Worm (Caenorhabditis elegans) whole organism, mixed stage, embryonic: ENCODE measurements around the gene T25D10.1.

Source experiments
- M03D4.4 ChIP-seq: sonication (generic microtip); optimal IDR thresholded peaks from 2 replicates; lab custom pipeline; 2017; ENCODE audit warnings: mild to moderate bottlenecking, missing genetic modification characterization, missing compliant biosample characterization
- bed-3 ChIP-seq: fragments of 200-800 bp; sonication (Bioruptor generic); optimal IDR thresholded peaks from 3 replicates; lab custom pipeline; 2018; ENCODE audit warnings: mild to moderate bottlenecking, missing genetic modification characterization, moderate library complexity, missing compliant biosample characterization
- blmp-1 ChIP-seq: fragments of 150-350 bp; optimal IDR thresholded peaks from 2 replicates; lab custom pipeline; 2014; ENCODE audit warnings: missing biosample characterization, missing genetic modification characterization
- ceh-39 ChIP-seq: fragments of 150-350 bp; optimal IDR thresholded peaks from 2 replicates; lab custom pipeline; 2014; ENCODE audit warnings: missing biosample characterization, missing genetic modification characterization
- ceh-43 ChIP-seq: fragments of 200-800 bp; sonication (Bioruptor generic); optimal IDR thresholded peaks from 2 replicates; lab custom pipeline; 2018; ENCODE audit warnings: mild to moderate bottlenecking, missing genetic modification characterization, moderate library complexity, missing compliant biosample characterization
- ceh-83 ChIP-seq: fragments of 200-800 bp; sonication (Bioruptor generic); optimal IDR thresholded peaks from 2 replicates; lab custom pipeline; 2018; ENCODE audit warnings: mild to moderate bottlenecking, missing genetic modification characterization, missing compliant biosample characterization
- ces-1 ChIP-seq: fragments of 150-350 bp; optimal IDR thresholded peaks from 2 replicates; lab custom pipeline; 2014; ENCODE audit warnings: missing biosample characterization, missing genetic modification reagents, missing genetic modification characterization
- cnd-1 ChIP-seq: fragments of 200-800 bp; sonication (Bioruptor generic); optimal IDR thresholded peaks from 2 replicates; lab custom pipeline; 2018; ENCODE audit warnings: mild to moderate bottlenecking, missing genetic modification characterization, missing compliant biosample characterization
- drap-1 ChIP-seq: fragments of 200-800 bp; sonication (Bioruptor generic); optimal IDR thresholded peaks from 3 replicates; lab custom pipeline; 2018; ENCODE audit warnings: mild to moderate bottlenecking, missing genetic modification characterization, missing compliant biosample characterization
- elt-1 ChIP-seq: sonication (generic microtip); optimal IDR thresholded peaks from 2 replicates; lab custom pipeline; 2017; ENCODE audit warnings: missing genetic modification characterization, mild to moderate bottlenecking, missing compliant biosample characterization, antibody characterized with exemption, moderate library complexity, borderline replicate concordance; ENCODE audit not compliant: insufficient read depth
- elt-3 ChIP-seq: fragments of 150-350 bp; optimal IDR thresholded peaks from 2 replicates; lab custom pipeline; 2014; ENCODE audit warnings: missing biosample characterization, missing genetic modification characterization
- flh-1 ChIP-seq: fragments of 200-800 bp; sonication (Bioruptor generic); optimal IDR thresholded peaks from 2 replicates; lab custom pipeline; 2018; ENCODE audit warnings: mild to moderate bottlenecking, missing genetic modification characterization, moderate library complexity, missing compliant biosample characterization
- ham-2 ChIP-seq: fragments of 200-800 bp; sonication (Bioruptor generic); optimal IDR thresholded peaks from 2 replicates; lab custom pipeline; 2018; ENCODE audit warnings: mild to moderate bottlenecking, missing genetic modification characterization, missing compliant biosample characterization
- hlh-1 ChIP-seq: fragments of 150-350 bp; optimal IDR thresholded peaks from 2 replicates; lab custom pipeline; 2014; ENCODE audit warnings: missing biosample characterization, missing genetic modification reagents, missing genetic modification characterization
- lin-13 ChIP-seq: fragments of 150-350 bp; optimal IDR thresholded peaks from 2 replicates; lab custom pipeline; 2014; ENCODE audit warnings: missing biosample characterization, missing genetic modification characterization
- lin-32 ChIP-seq: fragments of 200-800 bp; sonication (Bioruptor generic); optimal IDR thresholded peaks from 2 replicates; lab custom pipeline; 2018; ENCODE audit warnings: mild to moderate bottlenecking, missing genetic modification characterization, missing compliant biosample characterization
- lsy-2 ChIP-seq: fragments of 150-350 bp; optimal IDR thresholded peaks from 2 replicates; lab custom pipeline; 2014; ENCODE audit warnings: missing biosample characterization, missing genetic modification characterization
- mab-5 ChIP-seq: fragments of 150-350 bp; optimal IDR thresholded peaks from 2 replicates; lab custom pipeline; 2014; ENCODE audit warnings: missing biosample characterization, missing genetic modification characterization
- mep-1 ChIP-seq: fragments of 150-350 bp; optimal IDR thresholded peaks from 2 replicates; lab custom pipeline; 2017; ENCODE audit warnings: missing biosample characterization, missing genetic modification reagents, missing genetic modification characterization, inconsistent platforms
- mls-2 ChIP-seq: sonication (generic microtip); optimal IDR thresholded peaks from 2 replicates; lab custom pipeline; 2016; ENCODE audit warnings: mild to moderate bottlenecking, missing genetic modification characterization, moderate library complexity, missing compliant biosample characterization
- nhr-12 ChIP-seq: fragments of 150-350 bp; optimal IDR thresholded peaks from 2 replicates; lab custom pipeline; 2014; ENCODE audit warnings: missing biosample characterization, missing genetic modification characterization
- nhr-2 ChIP-seq: fragments of 150-350 bp; optimal IDR thresholded peaks from 2 replicates; lab custom pipeline; 2014; ENCODE audit warnings: missing biosample characterization, missing genetic modification characterization
- nhr-237 ChIP-seq: fragments of 150-350 bp; optimal IDR thresholded peaks from 2 replicates; lab custom pipeline; 2014; ENCODE audit warnings: missing biosample characterization, missing genetic modification characterization
- nhr-28 ChIP-seq: fragments of 150-350 bp; optimal IDR thresholded peaks from 2 replicates; lab custom pipeline; 2014; ENCODE audit warnings: missing biosample characterization, missing genetic modification characterization
- nhr-76 ChIP-seq: sonication (generic microtip); optimal IDR thresholded peaks from 2 replicates; lab custom pipeline; 2017; ENCODE audit warnings: missing biosample characterization, missing genetic modification characterization
- pha-4 ChIP-seq: fragments of 150-350 bp; optimal IDR thresholded peaks from 2 replicates; lab custom pipeline; 2018; ENCODE audit warnings: missing biosample characterization, missing genetic modification reagents, missing genetic modification characterization
- sem-2 ChIP-seq: fragments of 200-800 bp; sonication (Bioruptor generic); optimal IDR thresholded peaks from 2 replicates; lab custom pipeline; 2018; ENCODE audit warnings: mild to moderate bottlenecking, missing genetic modification characterization, missing compliant biosample characterization
- snpc-4 ChIP-seq: fragments of 150-350 bp; optimal IDR thresholded peaks from 2 replicates; lab custom pipeline; 2014; ENCODE audit warnings: missing biosample characterization, missing genetic modification characterization
- sptf-1 ChIP-seq: sonication (generic microtip); optimal IDR thresholded peaks from 2 replicates; lab custom pipeline; 2017; ENCODE audit warnings: mild to moderate bottlenecking, missing genetic modification characterization, moderate library complexity, missing compliant biosample characterization
- tbx-8 ChIP-seq: fragments of 200-800 bp; sonication (Bioruptor generic); optimal IDR thresholded peaks from 2 replicates; lab custom pipeline; 2018; ENCODE audit warnings: mild to moderate bottlenecking, missing genetic modification characterization, moderate library complexity, missing compliant biosample characterization
- unc-120 ChIP-seq: sonication (generic microtip); optimal IDR thresholded peaks from 2 replicates; lab custom pipeline; 2017; ENCODE audit warnings: missing genetic modification characterization, missing compliant biosample characterization; ENCODE audit not compliant: poor library complexity, severe bottlenecking
- unc-39 ChIP-seq: fragments of 150-350 bp; optimal IDR thresholded peaks from 2 replicates; lab custom pipeline; 2014; ENCODE audit warnings: missing biosample characterization, missing genetic modification characterization
- unc-62 ChIP-seq: fragments of 150-350 bp; optimal IDR thresholded peaks from 2 replicates; lab custom pipeline; 2014; ENCODE audit warnings: missing biosample characterization, missing genetic modification reagents, missing genetic modification characterization
- zip-8 ChIP-seq: fragments of 150-350 bp; optimal IDR thresholded peaks from 2 replicates; lab custom pipeline; 2014; ENCODE audit warnings: missing biosample characterization, missing genetic modification characterization
- ztf-11 ChIP-seq: fragments of 150-350 bp; optimal IDR thresholded peaks from 2 replicates; lab custom pipeline; 2014; ENCODE audit warnings: missing biosample characterization, missing genetic modification characterization

T25D10.1 gene

DNA sequence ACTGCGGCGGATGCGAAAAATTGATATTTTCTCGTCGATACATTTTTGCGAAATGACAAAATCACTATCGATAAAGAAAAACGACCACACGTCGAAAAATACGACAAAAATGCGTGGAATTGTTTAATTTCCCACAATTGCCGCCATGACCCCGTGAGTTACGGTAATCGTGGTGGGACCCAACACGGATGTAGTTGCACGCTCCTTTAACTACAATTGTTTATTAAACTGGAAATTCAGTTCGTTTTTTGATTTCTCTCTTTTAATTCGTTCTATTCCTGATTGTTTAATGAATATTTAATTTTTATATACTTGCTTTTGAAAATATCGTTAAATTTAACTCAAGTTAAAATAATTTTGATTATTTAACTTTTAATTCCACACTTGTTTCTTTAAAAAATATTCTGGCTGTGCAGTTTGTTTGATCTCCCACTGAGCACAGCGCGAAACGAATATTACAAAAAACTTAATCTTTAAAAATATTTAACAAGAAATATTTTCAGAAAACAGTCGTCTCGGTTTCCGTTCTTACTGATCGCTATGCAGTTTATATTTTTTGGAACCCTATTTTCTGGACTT, 37.9 kb upstream of the T25D10.1 start, which contains the start of the genes ani-2 and clec-88:
Gene ani-2, minus strand, starts transcription at position 131 of the 579 bp plus-strand sequence.
Gene clec-88, plus strand, starts transcription at position 486 of the 579 bp plus-strand sequence.
- TF ChIP-seq M03D4.4 (tag; lab: Kevin White, UChicago) (no peak), nhr-28 (tag; lab: Kevin White, UChicago) (no peak), ces-1 (GFP tag; lab: Kevin White, UChicago) (no peak), bed-3 (no peak), unc-62 (GFP tag; lab: Kevin White, UChicago) (no peak), tbx-8 (no peak), unc-120 (no peak), unc-39 (tag; lab: Kevin White, UChicago) (no peak), snpc-4 (tag; lab: Kevin White, UChicago) (no peak), lsy-2 (tag; lab: Kevin White, UChicago) (no peak)

DNA sequence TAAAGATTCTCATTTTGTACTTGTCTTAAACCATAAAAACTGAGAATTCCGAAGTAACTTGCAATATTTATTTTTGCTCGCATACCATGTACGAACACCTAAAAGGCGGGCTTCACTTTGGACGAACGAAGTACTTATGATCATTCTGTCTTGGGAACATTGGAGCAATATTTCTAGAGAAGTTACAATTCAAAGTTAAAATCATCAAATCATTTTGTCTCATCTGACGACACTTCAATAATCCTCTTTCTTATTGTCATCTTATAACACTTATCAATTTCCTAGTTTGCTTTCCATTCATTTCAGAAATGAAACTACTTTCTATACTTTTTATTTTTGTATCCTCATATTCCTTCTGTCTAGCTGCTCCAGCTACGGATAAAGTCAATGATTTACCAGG, 36.5 kb upstream of the T25D10.1 start, which contains the start of gene ctsa-4.1:
Gene ctsa-4.1, plus strand, starts transcription at position 301 of the 400 bp plus-strand sequence.
- TF ChIP-seq ces-1 (GFP tag; lab: Kevin White, UChicago) (no peak), sptf-1 (tag; lab: Kevin White, UChicago) (no peak), lsy-2 (tag; lab: Kevin White, UChicago) (no peak), pha-4 (no peak), sem-2 (GFP tag; lab: Kevin White, UChicago) (no peak), nhr-2 (tag; lab: Kevin White, UChicago) (no peak), ceh-43 (GFP tag; lab: Kevin White, UChicago) (no peak), ztf-11 (tag; lab: Kevin White, UChicago) (no peak), elt-1 (tag; lab: Kevin White, UChicago) (no peak), elt-3 (tag; lab: Kevin White, UChicago) (no peak), drap-1 (GFP tag; lab: Kevin White, UChicago) (no peak), blmp-1 (tag; lab: Kevin White, UChicago) (no peak), flh-1 (GFP tag; lab: Kevin White, UChicago) (no peak), mab-5 (tag; lab: Kevin White, UChicago) (no peak), lin-32 (GFP tag; lab: Kevin White, UChicago) (no peak), mls-2 (tag; lab: Kevin White, UChicago) (no peak), tbx-8 (no peak), unc-39 (tag; lab: Kevin White, UChicago) (no peak), M03D4.4 (tag; lab: Kevin White, UChicago) (no peak)
- TF ChIP-seq, all 35 proteins: peak for 0

DNA sequence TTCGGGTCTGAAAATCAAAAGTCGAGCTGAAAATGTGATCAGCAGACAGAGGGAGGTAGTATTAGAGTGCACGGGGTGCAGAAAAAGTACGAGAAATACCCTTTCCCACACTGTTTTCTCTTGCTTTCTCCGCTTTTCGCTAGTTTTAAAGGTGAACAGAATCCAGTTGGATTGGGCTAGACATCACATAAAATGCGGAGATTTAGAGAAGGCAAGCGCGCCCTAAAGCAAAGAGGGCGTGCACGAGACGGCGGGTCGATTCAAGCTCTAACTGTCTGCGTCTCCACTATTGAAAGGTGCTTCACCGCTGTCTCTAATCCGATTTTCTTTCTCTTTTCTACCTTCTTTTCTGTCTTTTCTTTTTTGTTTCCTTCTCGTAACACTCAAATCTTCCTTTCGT, 33.1 kb upstream of the T25D10.1 start:
- TF ChIP-seq lin-13 (tag; lab: Kevin White, UChicago) = peak; percentile 15
- TF ChIP-seq ceh-83 (GFP tag; lab: Kevin White, UChicago) = no peak
- peak; percentile 65 for TF ChIP-seq lsy-2 (tag; lab: Kevin White, UChicago)
- no peak for TF ChIP-seq lin-32 (GFP tag; lab: Kevin White, UChicago)
- peak; percentile 71 for TF ChIP-seq ceh-39 (tag; lab: Kevin White, UChicago)
- no peak for TF ChIP-seq snpc-4 (tag; lab: Kevin White, UChicago)
- no peak for TF ChIP-seq elt-3 (tag; lab: Kevin White, UChicago)
- TF ChIP-seq bed-3 = no peak
- TF ChIP-seq ztf-11 (tag; lab: Kevin White, UChicago) = no peak
- no peak for TF ChIP-seq nhr-12 (tag; lab: Kevin White, UChicago)
- peak; percentile 66 for TF ChIP-seq pha-4
- peak; percentile 31 for TF ChIP-seq nhr-2 (tag; lab: Kevin White, UChicago)
- TF ChIP-seq elt-1 (tag; lab: Kevin White, UChicago) = no peak
- TF ChIP-seq drap-1 (GFP tag; lab: Kevin White, UChicago) = peak; percentile 48
- peak; percentile 74 for TF ChIP-seq blmp-1 (tag; lab: Kevin White, UChicago)
- TF ChIP-seq hlh-1 = peak; percentile 60
- no peak for TF ChIP-seq mab-5 (tag; lab: Kevin White, UChicago)
- peak; percentile 88 for TF ChIP-seq ham-2 (GFP tag; lab: Kevin White, UChicago)
- no peak for TF ChIP-seq mls-2 (tag; lab: Kevin White, UChicago)
- no peak for TF ChIP-seq zip-8 (tag; lab: Kevin White, UChicago)
- TF ChIP-seq M03D4.4 (tag; lab: Kevin White, UChicago) = no peak
- TF ChIP-seq nhr-76 (tag; lab: Kevin White, UChicago) = no peak
- TF ChIP-seq sem-2 (GFP tag; lab: Kevin White, UChicago) = no peak
- TF ChIP-seq mep-1 = peak; percentile 75
- TF ChIP-seq unc-62 (GFP tag; lab: Kevin White, UChicago) = peak; percentile 46
- TF ChIP-seq ceh-43 (GFP tag; lab: Kevin White, UChicago) = no peak
- TF ChIP-seq nhr-28 (tag; lab: Kevin White, UChicago) = no peak
- peak; percentile 95 for TF ChIP-seq ces-1 (GFP tag; lab: Kevin White, UChicago)
- no peak for TF ChIP-seq tbx-8
- TF ChIP-seq flh-1 (GFP tag; lab: Kevin White, UChicago) = no peak
- peak; percentile 50 for TF ChIP-seq sptf-1 (tag; lab: Kevin White, UChicago)
- no peak for TF ChIP-seq cnd-1 (tag; lab: Kevin White, UChicago)
- peak; percentile 62 for TF ChIP-seq nhr-237 (tag; lab: Kevin White, UChicago)
- no peak for TF ChIP-seq unc-39 (tag; lab: Kevin White, UChicago)
- TF ChIP-seq unc-120 = peak; percentile 36
